Fruit fly (Drosophila melanogaster) whole organism, embryonic: ENCODE measurements around the gene nst.

Source experiments
- Adf1 ChIP-seq: fragments of 200-800 bp; sonication (Bioruptor generic); IDR thresholded peaks from 2 replicates; pipeline ENCODE4 v1.3.6; 2022; ENCODE audit warnings: missing biosample characterization, missing genetic modification characterization
- CG1024 ChIP-seq: fragments of 200-800 bp; sonication (Bioruptor generic); IDR thresholded peaks from 2 replicates; pipeline ENCODE4 v1.3.6; 2022; ENCODE audit warnings: missing biosample characterization, missing genetic modification characterization
- CG10267 ChIP-seq: fragments of 200-800 bp; sonication (Bioruptor generic); optimal IDR thresholded peaks from 2 replicates; lab custom pipeline; 2018; ENCODE audit warnings: missing biosample characterization, mild to moderate bottlenecking, missing genetic modification characterization, moderate library complexity
- CG10321 ChIP-seq: fragments of 200-800 bp; sonication (Bioruptor generic); IDR thresholded peaks from 2 replicates; pipeline ENCODE4 v1.3.6; 2022; ENCODE audit warnings: missing biosample characterization, missing genetic modification characterization
- CG12219 ChIP-seq: fragments of 200-800 bp; sonication (Bioruptor generic); optimal IDR thresholded peaks from 3 replicates; lab custom pipeline; 2018; ENCODE audit warnings: missing biosample characterization, mild to moderate bottlenecking, missing genetic modification characterization
- CG12769 ChIP-seq: fragments of 200-800 bp; sonication (Bioruptor generic); optimal IDR thresholded peaks from 2 replicates; lab custom pipeline; 2019; ENCODE audit warnings: missing biosample characterization, mild to moderate bottlenecking, missing genetic modification characterization, moderate library complexity
- CG13424 ChIP-seq: fragments of 200-800 bp; sonication (Bioruptor generic); optimal IDR thresholded peaks from 2 replicates; lab custom pipeline; 2019; ENCODE audit warnings: missing biosample characterization, mild to moderate bottlenecking, missing genetic modification characterization, moderate library complexity
- CG13624 ChIP-seq: fragments of 200-800 bp; sonication (Bioruptor generic); optimal IDR thresholded peaks from 2 replicates; lab custom pipeline; 2016; ENCODE audit warnings: missing biosample characterization, missing genetic modification characterization
- CG15479 ChIP-seq: fragments of 200-800 bp; sonication (Bioruptor generic); optimal IDR thresholded peaks from 3 replicates; lab custom pipeline; 2019; ENCODE audit warnings: missing biosample characterization, mild to moderate bottlenecking, missing genetic modification characterization, moderate library complexity
- CG15514 ChIP-seq: fragments of 200-800 bp; sonication (Bioruptor generic); optimal IDR thresholded peaks from 3 replicates; lab custom pipeline; 2017; ENCODE audit warnings: missing biosample characterization, missing genetic modification characterization, mild to moderate bottlenecking, moderate library complexity, missing genetic modification reagents
- CG1647 ChIP-seq: fragments of 200-800 bp; sonication (Bioruptor generic); optimal IDR thresholded peaks from 3 replicates; lab custom pipeline; 2016; ENCODE audit warnings: missing biosample characterization, missing genetic modification characterization
- CG17359 ChIP-seq: fragments of 200-800 bp; sonication (Bioruptor generic); optimal IDR thresholded peaks from 3 replicates; lab custom pipeline; 2018; ENCODE audit warnings: missing biosample characterization, mild to moderate bottlenecking, missing genetic modification characterization, moderate library complexity
- CG1792 ChIP-seq: fragments of 200-800 bp; sonication (Bioruptor generic); optimal IDR thresholded peaks from 2 replicates; lab custom pipeline; 2016; ENCODE audit warnings: missing biosample characterization, missing genetic modification characterization
- CG30020 ChIP-seq: fragments of 200-800 bp; optimal IDR thresholded peaks from 2 replicates; lab custom pipeline; 2019; ENCODE audit warnings: missing biosample characterization, mild to moderate bottlenecking, missing genetic modification characterization, moderate library complexity
- CG33213 ChIP-seq: fragments of 200-800 bp; sonication (Bioruptor generic); optimal IDR thresholded peaks from 3 replicates; lab custom pipeline; 2016; ENCODE audit warnings: missing biosample characterization, missing genetic modification characterization
- CG4360 ChIP-seq: fragments of 200-800 bp; sonication (Bioruptor generic); IDR thresholded peaks from 2 replicates; pipeline ENCODE4 v1.3.6; 2022; ENCODE audit warnings: missing biosample characterization, missing genetic modification characterization
- CG4617 ChIP-seq: fragments of 200-800 bp; sonication (Bioruptor generic); optimal IDR thresholded peaks from 3 replicates; lab custom pipeline; 2016; ENCODE audit warnings: missing biosample characterization, missing genetic modification characterization, borderline replicate concordance
- CG4730 ChIP-seq: fragments of 200-800 bp; sonication (Bioruptor generic); IDR thresholded peaks from 2 replicates; pipeline ENCODE4 v1.3.6; 2022; ENCODE audit warnings: missing biosample characterization, missing genetic modification characterization
- CG6765 ChIP-seq: fragments of 200-800 bp; sonication (Bioruptor generic); optimal IDR thresholded peaks from 3 replicates; lab custom pipeline; 2017; ENCODE audit warnings: missing biosample characterization, mild to moderate bottlenecking, missing genetic modification characterization
- CG6854 ChIP-seq: fragments of 200-800 bp; sonication (Bioruptor generic); optimal IDR thresholded peaks from 3 replicates; lab custom pipeline; 2017; ENCODE audit warnings: missing biosample characterization, mild to moderate bottlenecking, missing genetic modification characterization
- CG7556 ChIP-seq: fragments of 200-800 bp; sonication (Bioruptor generic); optimal IDR thresholded peaks from 2 replicates; lab custom pipeline; 2017; ENCODE audit warnings: missing biosample characterization, mild to moderate bottlenecking, missing genetic modification characterization
- CG7963 ChIP-seq: fragments of 200-800 bp; sonication (Bioruptor generic); IDR thresholded peaks from 3 replicates; pipeline ENCODE4 v1.3.6; 2022; ENCODE audit warnings: missing biosample characterization, missing genetic modification characterization; ENCODE audit not compliant: partially characterized antibody
- CG7987 ChIP-seq: fragments of 200-800 bp; sonication (Bioruptor generic); optimal IDR thresholded peaks from 2 replicates; lab custom pipeline; 2018; ENCODE audit warnings: missing biosample characterization, mild to moderate bottlenecking, missing genetic modification characterization, moderate library complexity
- CG9215 ChIP-seq: fragments of 200-800 bp; sonication (Bioruptor generic); IDR thresholded peaks from 2 replicates; pipeline ENCODE4 v1.3.6; 2022; ENCODE audit warnings: missing biosample characterization, missing genetic modification characterization
- CkIIα-i1 ChIP-seq: fragments of 200-800 bp; sonication (Bioruptor generic); IDR thresholded peaks from 2 replicates; pipeline ENCODE4 v1.3.6; 2022; ENCODE audit warnings: missing biosample characterization, missing genetic modification characterization
- Dref ChIP-seq: fragments of 200-800 bp; sonication (Bioruptor generic); IDR thresholded peaks from 2 replicates; pipeline ENCODE4 v1.3.6; 2022; ENCODE audit warnings: missing biosample characterization, missing genetic modification characterization
- Drgx ChIP-seq: fragments of 200-800 bp; sonication (Bioruptor generic); IDR thresholded peaks from 2 replicates; pipeline ENCODE4 v1.3.6; 2022; ENCODE audit warnings: missing biosample characterization, missing genetic modification characterization
- Gug ChIP-seq: fragments of 200-800 bp; sonication (Bioruptor generic); IDR thresholded peaks from 4 replicates; pipeline ENCODE4 v1.3.6; 2022; ENCODE audit warnings: missing biosample characterization, missing genetic modification characterization
- Hmx ChIP-seq: fragments of 200-800 bp; sonication (Bioruptor generic); optimal IDR thresholded peaks from 2 replicates; lab custom pipeline; 2016; ENCODE audit warnings: missing biosample characterization, missing genetic modification characterization
- Lhr ChIP-seq: fragments of 200-800 bp; sonication (Bioruptor generic); optimal IDR thresholded peaks from 3 replicates; lab custom pipeline; 2017; ENCODE audit warnings: mild to moderate bottlenecking, missing biosample characterization, missing genetic modification reagents, missing genetic modification characterization
- Ptx1 ChIP-seq: fragments of 200-800 bp; sonication (Bioruptor generic); IDR thresholded peaks from 2 replicates; pipeline ENCODE4 v1.3.6; 2022; ENCODE audit warnings: missing biosample characterization, missing genetic modification characterization
- Rx ChIP-seq: fragments of 200-800 bp; sonication (Bioruptor generic); IDR thresholded peaks from 2 replicates; pipeline ENCODE4 v1.3.6; 2022; ENCODE audit warnings: missing biosample characterization, missing genetic modification characterization
- Sry-δ ChIP-seq: fragments of 200-800 bp; sonication (Bioruptor generic); optimal IDR thresholded peaks from 2 replicates; lab custom pipeline; 2016; ENCODE audit warnings: missing biosample characterization, missing genetic modification characterization
- Usf ChIP-seq: fragments of 200-800 bp; sonication (Bioruptor generic); optimal IDR thresholded peaks from 2 replicates; lab custom pipeline; 2017; ENCODE audit warnings: missing genotype, missing biosample characterization, missing genetic modification characterization
- ara ChIP-seq: fragments of 200-800 bp; sonication (Bioruptor generic); IDR thresholded peaks from 2 replicates; pipeline ENCODE4 v1.3.6; 2022; ENCODE audit warnings: missing biosample characterization, missing genetic modification characterization
- bigmax ChIP-seq: fragments of 200-800 bp; sonication (Bioruptor generic); optimal IDR thresholded peaks from 2 replicates; lab custom pipeline; 2018; ENCODE audit warnings: missing biosample characterization, mild to moderate bottlenecking, missing genetic modification characterization
- cas ChIP-seq: fragments of 200-800 bp; sonication (Bioruptor generic); IDR thresholded peaks from 2 replicates; pipeline ENCODE4 v1.3.6; 2022; ENCODE audit warnings: missing biosample characterization, missing genetic modification characterization
- dmrt99B ChIP-seq: fragments of 200-800 bp; sonication (Bioruptor generic); optimal IDR thresholded peaks from 2 replicates; lab custom pipeline; 2018; ENCODE audit warnings: missing biosample characterization, mild to moderate bottlenecking, missing genetic modification characterization, moderate library complexity
- fd102C ChIP-seq: fragments of 200-800 bp; sonication (Bioruptor generic); optimal IDR thresholded peaks from 2 replicates; lab custom pipeline; 2018; ENCODE audit warnings: missing biosample characterization, mild to moderate bottlenecking, missing genetic modification characterization, moderate library complexity
- fd96Cb ChIP-seq: fragments of 200-800 bp; sonication (Bioruptor generic); optimal IDR thresholded peaks from 2 replicates; lab custom pipeline; 2018; ENCODE audit warnings: missing biosample characterization, mild to moderate bottlenecking, missing genetic modification characterization, moderate library complexity
- fru ChIP-seq: fragments of >200 bp; optimal IDR thresholded peaks from 2 replicates; lab custom pipeline; 2017
- gcm ChIP-seq: fragments of 200-800 bp; sonication (Bioruptor generic); optimal IDR thresholded peaks from 2 replicates; lab custom pipeline; 2019; ENCODE audit warnings: missing biosample characterization, mild to moderate bottlenecking, missing genetic modification characterization, moderate library complexity
- gt ChIP-seq: fragments of 200-800 bp; sonication (Bioruptor generic); IDR thresholded peaks from 2 replicates; pipeline ENCODE4 v1.3.6; 2022; ENCODE audit warnings: missing biosample characterization, missing genetic modification characterization
- hkb ChIP-seq, 2 experiments: fragments of 200-800 bp in 1 of 2; fragments of >200 bp in 1 of 2; sonication (Bioruptor generic) in 1 of 2; IDR thresholded peaks in 1 of 2; optimal IDR thresholded peaks in 1 of 2; 2 replicates each; pipeline versions ENCODE4 v1.3.6 to Lab custom; 2017 to 2022; ENCODE audit warnings: missing biosample characterization in 1 of 2, missing genetic modification characterization in 1 of 2
- hth ChIP-seq: fragments of >200 bp; optimal IDR thresholded peaks from 2 replicates; lab custom pipeline; 2017; ENCODE audit warnings: inconsistent platforms
- kay ChIP-seq: fragments of 200-800 bp; sonication (Bioruptor generic); optimal IDR thresholded peaks from 2 replicates; lab custom pipeline; 2016; ENCODE audit warnings: missing biosample characterization, missing genetic modification characterization
- lmd ChIP-seq: fragments of 200-800 bp; sonication (Bioruptor generic); IDR thresholded peaks from 2 replicates; pipeline ENCODE4 v1.3.6; 2022; ENCODE audit warnings: missing biosample characterization, missing genetic modification characterization
- mam ChIP-seq: fragments of 200-800 bp; sonication (Bioruptor generic); optimal IDR thresholded peaks from 3 replicates; lab custom pipeline; 2016; ENCODE audit warnings: missing biosample characterization, missing genetic modification characterization
- so ChIP-seq: fragments of 200-800 bp; sonication (Bioruptor generic); IDR thresholded peaks from 3 replicates; pipeline ENCODE4 v1.3.6; 2022; ENCODE audit warnings: missing biosample characterization, missing genetic modification characterization
- stwl ChIP-seq: fragments of 200-800 bp; sonication (Bioruptor generic); optimal IDR thresholded peaks from 3 replicates; lab custom pipeline; 2018; ENCODE audit warnings: missing biosample characterization, mild to moderate bottlenecking, missing genetic modification characterization, moderate library complexity

nst gene

DNA sequence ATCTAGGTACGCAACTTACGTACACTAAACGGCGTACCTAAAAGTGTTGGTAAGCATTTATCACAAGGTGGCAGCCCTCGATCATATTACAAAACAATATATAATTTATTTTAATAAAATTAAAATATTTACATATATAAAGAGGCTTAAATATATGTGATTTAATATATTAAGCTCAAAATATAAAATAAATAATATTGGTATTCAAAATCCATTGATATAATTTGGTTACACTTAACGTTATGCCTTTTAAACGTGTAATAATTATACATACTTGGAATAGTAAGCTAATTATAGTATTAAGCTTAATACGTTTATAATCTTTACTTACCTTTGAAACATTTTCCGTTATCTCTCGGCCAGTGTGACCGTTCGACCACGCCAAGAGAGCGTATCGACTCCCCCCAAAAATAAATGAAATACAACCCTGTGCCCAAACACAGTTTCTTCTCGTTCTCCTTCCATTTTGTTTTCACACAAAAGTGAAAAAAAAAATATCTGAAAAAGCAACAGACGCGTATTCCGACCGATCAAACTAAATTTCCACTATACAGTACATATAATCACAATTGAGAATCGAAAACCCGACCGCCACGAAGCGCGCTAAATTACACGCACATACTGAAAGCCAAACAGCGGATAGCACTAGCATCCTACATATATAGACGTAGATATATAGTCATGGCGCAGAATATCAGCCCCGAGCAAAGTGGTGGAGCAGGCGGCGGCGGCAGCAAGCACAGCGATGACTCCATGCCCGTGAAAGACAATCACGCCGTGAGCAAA, 25.9 kb downstream of the nst start, which contains the start of the genes CG10646 and vih (continued):
- no peak for TF ChIP-seq CG6854 (GFP tag; lab: Kevin White, UChicago)
- no peak for TF ChIP-seq CG12219 (GFP tag; lab: Kevin White, UChicago)
- TF ChIP-seq Ptx1 (GFP tag; lab: Robert Waterston, UW) = peak; percentile 39; the same call in 1 of the 2 replicates
- TF ChIP-seq CG15479 = no peak
- TF ChIP-seq CG7963 (GFP tag; lab: Robert Waterston, UW) = no peak
- TF ChIP-seq CG6765 (GFP tag; lab: Kevin White, UChicago) = peak; percentile 17
- TF ChIP-seq CG17359 (tag; lab: Kevin White, UChicago) = peak; percentile 76
- TF ChIP-seq Usf (GFP tag; lab: Kevin White, UChicago) = no peak
- peak; percentile 53 for TF ChIP-seq CG30020 (tag; lab: Kevin White, UChicago)
- TF ChIP-seq CkIIα-i1 (GFP tag; lab: Robert Waterston, UW) = no peak
- TF ChIP-seq CG7987 = no peak
- TF ChIP-seq CG4617 (GFP tag; lab: Kevin White, UChicago) = peak; percentile 75
- no peak for TF ChIP-seq CG12769 (tag; lab: Kevin White, UChicago)
- TF ChIP-seq CG9215 (GFP tag; lab: Robert Waterston, UW) = no peak
- TF ChIP-seq hth (lab: Kevin White, UChicago) = no peak
- TF ChIP-seq fd102C = no peak
- no peak; the same call in 3 of the 4 replicates for TF ChIP-seq Gug (GFP tag; lab: Robert Waterston, UW)
- TF ChIP-seq CG1024 (GFP tag; lab: Robert Waterston, UW) = no peak
- peak; percentile 20 for TF ChIP-seq CG33213 (GFP tag; lab: Kevin White, UChicago)
- TF ChIP-seq kay (GFP tag; lab: Kevin White, UChicago) = peak; percentile 13
- no peak for TF ChIP-seq CG10321 (GFP tag; lab: Robert Waterston, UW)
- no peak for TF ChIP-seq cas (GFP tag; lab: Robert Waterston, UW)
- TF ChIP-seq lmd = no peak
- no peak for TF ChIP-seq Hmx (GFP tag; lab: Kevin White, UChicago)
- peak; percentile 91 for TF ChIP-seq CG10267
- no peak for TF ChIP-seq Rx
- TF ChIP-seq CG4730 = no peak
- peak; percentile 88 for TF ChIP-seq stwl (tag; lab: Kevin White, UChicago)
- no peak for TF ChIP-seq CG1647
- peak; percentile 45 for TF ChIP-seq mam (GFP tag; lab: Kevin White, UChicago)
- TF ChIP-seq Sry-δ (GFP tag; lab: Kevin White, UChicago) = peak; percentile 49
- TF ChIP-seq Drgx (GFP tag; lab: Robert Waterston, UW) = no peak
- TF ChIP-seq gt = no peak
- TF ChIP-seq Adf1 (GFP tag; lab: Robert Waterston, UW) = no peak
- no peak for TF ChIP-seq CG1792 (GFP tag; lab: Kevin White, UChicago)
- TF ChIP-seq CG15514 = peak; percentile 66
- no peak for TF ChIP-seq hkb (optimal IDR thresholded peaks at IDR 0.05; lab: Kevin White, UChicago)
- TF ChIP-seq hkb (GFP tag; IDR thresholded peaks at IDR 0.05; lab: Robert Waterston, UW) = no peak
- no peak for TF ChIP-seq CG4360 (GFP tag; lab: Robert Waterston, UW)
- no peak for TF ChIP-seq so
- peak; percentile 13 for TF ChIP-seq fd96Cb (tag; lab: Kevin White, UChicago)
- TF ChIP-seq ara (GFP tag; lab: Robert Waterston, UW) = no peak
- TF ChIP-seq CG7556 = peak; percentile 40
- no peak for TF ChIP-seq CG13624
- peak; percentile 14 for TF ChIP-seq dmrt99B
- TF ChIP-seq Dref (GFP tag; lab: Robert Waterston, UW) = peak; percentile 60
- TF ChIP-seq bigmax (GFP tag; lab: Kevin White, UChicago) = no peak
- peak; percentile 23 for TF ChIP-seq gcm
- peak; percentile 61 for TF ChIP-seq CG13424 (tag; lab: Kevin White, UChicago)
- TF ChIP-seq fru (lab: Kevin White, UChicago) = no peak
- peak; percentile 37 for TF ChIP-seq Lhr (GFP tag; lab: Kevin White, UChicago)
